Fruit fly (Drosophila melanogaster) whole organism, adult: ENCODE results near the gene TfIIEalpha.
A peak's percentile ranks its signal among the peaks of the same experiment; 100 is the strongest.

Source experiments
- CG11617 ChIP-seq: fragments of 200-800 bp; sonication (Bioruptor generic); optimal IDR thresholded peaks from 2 replicates; lab custom pipeline; 2017; ENCODE audit warnings: mild to moderate bottlenecking, missing biosample characterization, missing genetic modification reagents, missing genetic modification characterization
- CG12768 ChIP-seq: fragments of 200-800 bp; sonication (Bioruptor generic); optimal IDR thresholded peaks from 2 replicates; lab custom pipeline; 2017; ENCODE audit warnings: missing biosample characterization, missing genetic modification characterization, mild to moderate bottlenecking, moderate library complexity, missing genetic modification reagents
- CG1620 ChIP-seq: fragments of 200-800 bp; sonication (Bioruptor generic); optimal IDR thresholded peaks from 2 replicates; lab custom pipeline; 2016; ENCODE audit warnings: missing biosample characterization, missing genetic modification characterization
- CG33017 ChIP-seq: fragments of 200-800 bp; sonication (Bioruptor generic); optimal IDR thresholded peaks from 2 replicates; lab custom pipeline; 2018; ENCODE audit warnings: missing biosample characterization, mild to moderate bottlenecking, missing genetic modification characterization, moderate library complexity
- CG7045 ChIP-seq: fragments of 200-800 bp; sonication (Bioruptor generic); optimal IDR thresholded peaks from 2 replicates; lab custom pipeline; 2017; ENCODE audit warnings: missing biosample characterization, mild to moderate bottlenecking, missing genetic modification characterization
- CG7101 ChIP-seq: fragments of 200-800 bp; sonication (Bioruptor generic); optimal IDR thresholded peaks from 2 replicates; lab custom pipeline; 2018; ENCODE audit warnings: missing biosample characterization, mild to moderate bottlenecking, missing genetic modification characterization, moderate library complexity
- Clk ChIP-seq: fragments of 200-800 bp; sonication (Bioruptor generic); optimal IDR thresholded peaks from 2 replicates; lab custom pipeline; 2017; ENCODE audit warnings: missing biosample characterization, missing genetic modification characterization
- Hr96 ChIP-seq: fragments of 200-800 bp; sonication (Bioruptor generic); optimal IDR thresholded peaks from 2 replicates; lab custom pipeline; 2016; ENCODE audit warnings: missing biosample characterization, missing genetic modification characterization
- Mnt ChIP-seq: fragments of 200-800 bp; sonication (Bioruptor generic); optimal IDR thresholded peaks from 2 replicates; lab custom pipeline; 2016; ENCODE audit warnings: missing biosample characterization, mild to moderate bottlenecking, missing genetic modification characterization
- cic ChIP-seq: fragments of 200-800 bp; sonication (Bioruptor generic); optimal IDR thresholded peaks from 2 replicates; lab custom pipeline; 2017; ENCODE audit warnings: missing biosample characterization, mild to moderate bottlenecking, missing genetic modification characterization, moderate library complexity
- kay ChIP-seq: fragments of 200-800 bp; sonication (Bioruptor generic); peaks from one replicate; lab custom pipeline; 2016; ENCODE audit warnings: missing biosample characterization, missing genetic modification characterization, borderline replicate concordance
- pad ChIP-seq: fragments of 200-800 bp; sonication (Bioruptor generic); optimal IDR thresholded peaks from 3 replicates; lab custom pipeline; 2017; ENCODE audit warnings: missing biosample characterization, missing genetic modification characterization, mild to moderate bottlenecking, moderate library complexity, missing genetic modification reagents
- toe ChIP-seq: fragments of 200-800 bp; sonication (Bioruptor generic); optimal IDR thresholded peaks from 2 replicates; lab custom pipeline; 2016; ENCODE audit warnings: missing biosample characterization, missing genetic modification characterization

- TF ChIP-seq CG12768 (peak; percentile 54), cic (peak; percentile 70), toe (no peak), CG7101 (tag; lab: Kevin White, UChicago) (peak; percentile 63), Hr96 (peak; percentile 71), Clk (GFP tag; lab: Kevin White, UChicago) (peak; percentile 44), Mnt (GFP tag; lab: Kevin White, UChicago) (peak; percentile 95), kay (GFP tag; lab: Kevin White, UChicago) (peak; percentile 57), pad (GFP tag; lab: Kevin White, UChicago) (peak; percentile 62), CG11617 (peak; percentile 76), CG7045 (GFP tag; lab: Kevin White, UChicago) (peak; percentile 79), CG33017 (tag; lab: Kevin White, UChicago) (peak; percentile 11), CG1620 (peak; percentile 64)
Observed at dm6 chr3L:11696294-11697116, 14.7 kb downstream of the TfIIEalpha start, which contains the start of gene Dph1.
